Worm (Caenorhabditis elegans) whole organism, L4 larva: ENCODE data around the gene nhr-30.

Experiments used
- D1046.2 ChIP-seq: fragments of 200-800 bp; sonication (Bioruptor generic); IDR thresholded peaks from 2 replicates; pipeline ENCODE4 v1.3.6; 2022; ENCODE audit warnings: missing genetic modification characterization, missing compliant biosample characterization
- R02D3.7 ChIP-seq: fragments of 150-350 bp; sonication (generic microtip); optimal IDR thresholded peaks from 3 replicates; lab custom pipeline; 2014; ENCODE audit warnings: missing biosample characterization, missing genetic modification characterization
- T20F7.1 ChIP-seq: fragments of 200-800 bp; sonication (Bioruptor generic); optimal IDR thresholded peaks from 2 replicates; lab custom pipeline; 2018; ENCODE audit warnings: mild to moderate bottlenecking, missing genetic modification characterization, missing compliant biosample characterization
- T26A8.4 ChIP-seq: fragments of 200-800 bp; sonication (Bioruptor generic); IDR thresholded peaks from 2 replicates; pipeline ENCODE4 v1.3.6; 2022; ENCODE audit warnings: missing genetic modification characterization, missing compliant biosample characterization
- Y48G9A.11 ChIP-seq: fragments of 200-800 bp; sonication (Bioruptor generic); IDR thresholded peaks from 2 replicates; pipeline ENCODE4 v1.3.6; 2022; ENCODE audit warnings: missing genetic modification reagents, missing genetic modification characterization, missing compliant biosample characterization
- Y5F2A.4 ChIP-seq: fragments of 200-800 bp; sonication (Bioruptor generic); optimal IDR thresholded peaks from 2 replicates; lab custom pipeline; 2018; ENCODE audit warnings: mild to moderate bottlenecking, missing genetic modification characterization, missing compliant biosample characterization
- arid-1 ChIP-seq: fragments of 200-800 bp; sonication (Bioruptor generic); conservative IDR thresholded peaks from 2 replicates; pipeline ENCODE4 v1.3.6; 2022; ENCODE audit warnings: missing genetic modification reagents, missing genetic modification characterization, missing compliant biosample characterization
- ceh-20 ChIP-seq: fragments of 200-800 bp; sonication (Bioruptor generic); IDR thresholded peaks from 2 replicates; pipeline ENCODE4 v1.3.6; 2022; ENCODE audit warnings: missing genetic modification reagents, missing genetic modification characterization, missing compliant biosample characterization
- ceh-32 ChIP-seq: sonication (generic microtip); optimal IDR thresholded peaks from 2 replicates; lab custom pipeline; 2016; ENCODE audit warnings: mild to moderate bottlenecking, missing genetic modification characterization, missing compliant biosample characterization; ENCODE audit not compliant: poor library complexity
- ceh-44 ChIP-seq: fragments of 200-800 bp; sonication (Bioruptor generic); IDR thresholded peaks from 2 replicates; pipeline ENCODE4 v1.3.6; 2022; ENCODE audit warnings: missing genetic modification reagents, missing genetic modification characterization, missing compliant biosample characterization
- cey-2 ChIP-seq: sonication (generic microtip); optimal IDR thresholded peaks from 3 replicates; lab custom pipeline; 2017; ENCODE audit warnings: missing genetic modification characterization, mild to moderate bottlenecking, missing compliant biosample characterization, antibody characterized with exemption, borderline replicate concordance; ENCODE audit not compliant: insufficient read depth
- dmd-6 ChIP-seq: fragments of 200-800 bp; sonication (Bioruptor generic); IDR thresholded peaks from 2 replicates; pipeline ENCODE4 v1.3.6; 2022; ENCODE audit warnings: missing genetic modification reagents, missing genetic modification characterization, missing compliant biosample characterization
- dmd-9 ChIP-seq: fragments of 200-800 bp; sonication (Bioruptor generic); IDR thresholded peaks from 2 replicates; pipeline ENCODE4 v1.3.6; 2022; ENCODE audit warnings: missing genetic modification reagents, missing genetic modification characterization, missing compliant biosample characterization
- dpl-1 ChIP-seq: fragments of 150-350 bp; optimal IDR thresholded peaks from 2 replicates; lab custom pipeline; 2014; ENCODE audit warnings: missing biosample characterization, missing genetic modification reagents, missing genetic modification characterization
- duxl-1 ChIP-seq: sonication (generic microtip); optimal IDR thresholded peaks from 2 replicates; lab custom pipeline; 2016; ENCODE audit warnings: mild to moderate bottlenecking, missing genetic modification characterization, moderate library complexity, missing compliant biosample characterization; ENCODE audit not compliant: poor library complexity
- fkh-10 ChIP-seq: fragments of 150-350 bp; optimal IDR thresholded peaks from 2 replicates; lab custom pipeline; 2014; ENCODE audit warnings: missing biosample characterization, missing genetic modification reagents, missing genetic modification characterization
- fos-1 ChIP-seq: fragments of 150-350 bp; optimal IDR thresholded peaks from 2 replicates; lab custom pipeline; 2014; ENCODE audit warnings: missing biosample characterization, missing genetic modification characterization
- gei-8 ChIP-seq: fragments of 200-800 bp; sonication (Bioruptor generic); optimal IDR thresholded peaks from 2 replicates; lab custom pipeline; 2018; ENCODE audit warnings: mild to moderate bottlenecking, missing genetic modification characterization, missing compliant biosample characterization
- hif-1 ChIP-seq, 2 experiments: sonication (generic microtip); optimal IDR thresholded peaks; 2 replicates each; lab custom pipeline; 2016 to 2017; ENCODE audit warnings: missing compliant biosample characterization in 2 of 2, missing genetic modification characterization in 2 of 2, missing genetic modification reagents in 2 of 2, missing genotype in 2 of 2, mild to moderate bottlenecking in 1 of 2
- hlh-11 ChIP-seq: fragments of 200-800 bp; sonication (Bioruptor generic); optimal IDR thresholded peaks from 2 replicates; lab custom pipeline; 2018; ENCODE audit warnings: mild to moderate bottlenecking, missing genetic modification characterization, missing compliant biosample characterization
- hlh-30 ChIP-seq: sonication (generic microtip); optimal IDR thresholded peaks from 2 replicates; lab custom pipeline; 2017; ENCODE audit warnings: antibody characterized with exemption, mild to moderate bottlenecking, missing genetic modification characterization, missing compliant biosample characterization; ENCODE audit not compliant: insufficient read depth
- hmg-1.1 ChIP-seq: fragments of 200-800 bp; sonication (Bioruptor generic); IDR thresholded peaks from 2 replicates; pipeline ENCODE4 v1.3.6; 2022; ENCODE audit warnings: missing genetic modification reagents, missing genetic modification characterization, missing compliant biosample characterization
- lin-13 ChIP-seq: fragments of 150-350 bp; optimal IDR thresholded peaks from 2 replicates; lab custom pipeline; 2014; ENCODE audit warnings: missing biosample characterization, missing genetic modification reagents, missing genetic modification characterization
- lin-39 ChIP-seq: fragments of 150-350 bp; optimal IDR thresholded peaks from 2 replicates; lab custom pipeline; 2014; ENCODE audit warnings: missing biosample characterization, missing genetic modification reagents, missing genetic modification characterization
- lir-3 ChIP-seq: sonication (generic microtip); optimal IDR thresholded peaks from 2 replicates; lab custom pipeline; 2016; ENCODE audit warnings: mild to moderate bottlenecking, missing genetic modification characterization, missing compliant biosample characterization
- lsy-2 ChIP-seq, 2 experiments: fragments of 150-350 bp in 1 of 2; sonication (generic microtip) in 1 of 2; optimal IDR thresholded peaks; 2 replicates each; lab custom pipeline; 2014 to 2017; ENCODE audit warnings: missing biosample characterization in 2 of 2, missing genetic modification characterization in 2 of 2
- madf-5 ChIP-seq, 2 experiments: fragments of 200-800 bp; sonication (Bioruptor generic); IDR thresholded peaks; 2 replicates each; pipeline ENCODE4 v1.3.6; 2022; ENCODE audit warnings: missing compliant biosample characterization in 2 of 2, missing genetic modification characterization in 2 of 2
- madf-9 ChIP-seq: fragments of 200-800 bp; sonication (Bioruptor generic); conservative IDR thresholded peaks from 2 replicates; pipeline ENCODE4 v1.3.6; 2022; ENCODE audit warnings: missing genetic modification reagents, missing genetic modification characterization, missing compliant biosample characterization
- mdl-1 ChIP-seq, 2 experiments: fragments of 150-350 bp in 1 of 2; sonication (generic microtip) in 1 of 2; optimal IDR thresholded peaks; 2 replicates each; lab custom pipeline; 2014 to 2017; ENCODE audit warnings: missing biosample characterization in 2 of 2, missing genetic modification characterization in 2 of 2
- mep-1 ChIP-seq: fragments of 150-350 bp; sonication (generic microtip); optimal IDR thresholded peaks from 3 replicates; lab custom pipeline; 2014; ENCODE audit warnings: missing biosample characterization, missing genetic modification characterization
- mxl-3 ChIP-seq: fragments of 200-800 bp; sonication (Bioruptor generic); optimal IDR thresholded peaks from 2 replicates; lab custom pipeline; 2018; ENCODE audit warnings: mild to moderate bottlenecking, missing genetic modification characterization, missing compliant biosample characterization
- nhr-11 ChIP-seq: fragments of 150-350 bp; optimal IDR thresholded peaks from 2 replicates; lab custom pipeline; 2014; ENCODE audit warnings: missing biosample characterization, missing genetic modification characterization
- nhr-28 ChIP-seq: fragments of 150-350 bp; optimal IDR thresholded peaks from 2 replicates; lab custom pipeline; 2014; ENCODE audit warnings: missing biosample characterization, missing genetic modification characterization
- nhr-6 ChIP-seq: fragments of 150-350 bp; optimal IDR thresholded peaks from 2 replicates; lab custom pipeline; 2014; ENCODE audit warnings: missing biosample characterization, missing genetic modification characterization
- nhr-77 ChIP-seq: fragments of 150-350 bp; optimal IDR thresholded peaks from 2 replicates; lab custom pipeline; 2014; ENCODE audit warnings: missing biosample characterization, missing genetic modification characterization
- php-3 ChIP-seq: fragments of 200-800 bp; sonication (Bioruptor generic); IDR thresholded peaks from 2 replicates; pipeline ENCODE4 v1.3.6; 2022; ENCODE audit warnings: missing genetic modification reagents, missing genetic modification characterization, missing compliant biosample characterization
- pqm-1 ChIP-seq: sonication (generic microtip); optimal IDR thresholded peaks from 2 replicates; lab custom pipeline; 2017; ENCODE audit warnings: missing biosample characterization, missing genetic modification characterization
- sdz-12 ChIP-seq: fragments of 200-800 bp; sonication (Bioruptor generic); optimal IDR thresholded peaks from 2 replicates; lab custom pipeline; 2018; ENCODE audit warnings: mild to moderate bottlenecking, missing genetic modification characterization, missing compliant biosample characterization
- set-16 ChIP-seq: fragments of 200-800 bp; sonication (Bioruptor generic); IDR thresholded peaks from 2 replicates; pipeline ENCODE4 v1.3.6; 2022; ENCODE audit warnings: missing genetic modification reagents, missing genetic modification characterization, missing compliant biosample characterization
- spr-1 ChIP-seq: sonication (generic microtip); optimal IDR thresholded peaks from 2 replicates; lab custom pipeline; 2016; ENCODE audit warnings: mild to moderate bottlenecking, missing genetic modification characterization, missing compliant biosample characterization
- tag-97 ChIP-seq: fragments of 200-800 bp; sonication (Bioruptor generic); IDR thresholded peaks from 2 replicates; pipeline ENCODE4 v1.3.6; 2022; ENCODE audit warnings: missing genetic modification characterization, missing compliant biosample characterization
- unc-130 ChIP-seq: sonication (generic microtip); optimal IDR thresholded peaks from 2 replicates; lab custom pipeline; 2016; ENCODE audit warnings: missing genetic modification reagents, missing genetic modification characterization, missing compliant biosample characterization
- unc-39 ChIP-seq: sonication (generic microtip); optimal IDR thresholded peaks from 2 replicates; lab custom pipeline; 2017; ENCODE audit warnings: missing biosample characterization, missing genetic modification characterization
- vab-7 ChIP-seq: fragments of 200-800 bp; sonication (Bioruptor generic); IDR thresholded peaks from 2 replicates; pipeline ENCODE4 v1.3.6; 2022; ENCODE audit warnings: missing genetic modification reagents, missing genetic modification characterization, missing compliant biosample characterization
- zag-1 ChIP-seq: fragments of 150-350 bp; optimal IDR thresholded peaks from 2 replicates; lab custom pipeline; 2014; ENCODE audit warnings: missing biosample characterization, missing genetic modification characterization
- zfp-3 ChIP-seq: fragments of 200-800 bp; sonication (Bioruptor generic); conservative IDR thresholded peaks from 2 replicates; pipeline ENCODE4 v1.3.6; 2022; ENCODE audit warnings: missing genetic modification reagents, missing genetic modification characterization, missing compliant biosample characterization
- zip-11 ChIP-seq: fragments of 200-800 bp; sonication (Bioruptor generic); IDR thresholded peaks from 2 replicates; pipeline ENCODE4 v1.3.6; 2022; ENCODE audit warnings: missing genetic modification characterization, missing compliant biosample characterization
- zip-2 ChIP-seq: fragments of 150-350 bp; optimal IDR thresholded peaks from 2 replicates; lab custom pipeline; 2014; ENCODE audit warnings: missing biosample characterization, missing genetic modification characterization
- ztf-11 ChIP-seq: fragments of 150-350 bp; optimal IDR thresholded peaks from 2 replicates; lab custom pipeline; 2014; ENCODE audit warnings: missing biosample characterization, missing genetic modification characterization

Gene nhr-30

ce11 chrV:9092209-9092608, 47.2 kb downstream of the nhr-30 start, which contains the start of gene T27E4.1:
TSS of gene T27E4.1 (plus strand) at chrV:9092345.
- TF ChIP-seq fkh-10: peak; percentile 30
- TF ChIP-seq hlh-30 (tag; lab: Kevin White, UChicago): peak; percentile 31
- 0 out of 2 replicates have a peak, but pooled peaks have one; percentile 21 for TF ChIP-seq ceh-20 (GFP tag; lab: Robert Waterston, UW)
- no peak for TF ChIP-seq ztf-11 (tag; lab: Kevin White, UChicago)
- TF ChIP-seq spr-1 (tag; lab: Kevin White, UChicago): no peak
- TF ChIP-seq duxl-1: no peak
- peak; percentile 12 for TF ChIP-seq mep-1 (tag; lab: Kevin White, UChicago)
- no peak for TF ChIP-seq cey-2 (tag; lab: Kevin White, UChicago)

- peak; percentile 91 for TF ChIP-seq hlh-11 (tag; lab: Kevin White, UChicago)
- no peak for TF ChIP-seq gei-8 (GFP tag; lab: Kevin White, UChicago)
- TF ChIP-seq dmd-9 (GFP tag; lab: Robert Waterston, UW): no peak
- TF ChIP-seq Y5F2A.4 (GFP tag; lab: Kevin White, UChicago): no peak
- TF ChIP-seq zfp-3 (GFP tag; lab: Robert Waterston, UW): no peak
- TF ChIP-seq lsy-2 (tag; optimal IDR thresholded peaks at IDR 0.05; lab: Kevin White, UChicago): peak; percentile 7 to 68
- no peak for TF ChIP-seq madf-9 (GFP tag; lab: Robert Waterston, UW)
- TF ChIP-seq zip-11 (GFP tag; lab: Robert Waterston, UW): no peak
- TF ChIP-seq D1046.2 (GFP tag; lab: Robert Waterston, UW): no peak
- TF ChIP-seq unc-130 (GFP tag; lab: Kevin White, UChicago): no peak
- TF ChIP-seq zag-1 (tag; lab: Kevin White, UChicago): no peak
- no peak for TF ChIP-seq arid-1
- peak; percentile 80 for TF ChIP-seq nhr-28 (tag; lab: Kevin White, UChicago)
- TF ChIP-seq T20F7.1 (GFP tag; lab: Kevin White, UChicago): no peak
- no peak for TF ChIP-seq unc-39 (tag; lab: Kevin White, UChicago)
- no peak for TF ChIP-seq dpl-1 (GFP tag; lab: Kevin White, UChicago)
- no peak for TF ChIP-seq Y48G9A.11 (GFP tag; lab: Robert Waterston, UW)
- TF ChIP-seq nhr-77 (tag; lab: Kevin White, UChicago): peak; percentile 24
- TF ChIP-seq tag-97 (GFP tag; lab: Robert Waterston, UW): no peak
- TF ChIP-seq dmd-6 (GFP tag; lab: Robert Waterston, UW): peak; percentile 79
- TF ChIP-seq mxl-3 (GFP tag; lab: Kevin White, UChicago): peak; percentile 11
- peak in 1 of 2 experiments; percentile 39 for TF ChIP-seq hif-1 (tag; optimal IDR thresholded peaks at IDR 0.05; lab: Kevin White, UChicago)
- 0 out of 2 replicates have a peak, but pooled peaks have one; percentile 27 for TF ChIP-seq T26A8.4 (GFP tag; lab: Robert Waterston, UW)
- TF ChIP-seq ceh-32 (tag; lab: Kevin White, UChicago): no peak
- TF ChIP-seq lin-39 (tag; lab: Kevin White, UChicago): no peak
- no peak for TF ChIP-seq R02D3.7 (tag; lab: Kevin White, UChicago)
- no peak for TF ChIP-seq vab-7
- no peak for TF ChIP-seq lir-3 (tag; lab: Kevin White, UChicago)
- no peak for TF ChIP-seq fos-1 (tag; lab: Kevin White, UChicago)
- TF ChIP-seq hlh-30 (tag; lab: Kevin White, UChicago): peak; percentile 92
- TF ChIP-seq ceh-20 (GFP tag; lab: Robert Waterston, UW): no peak
- no peak for TF ChIP-seq nhr-6 (tag; lab: Kevin White, UChicago)
- no peak for TF ChIP-seq pqm-1 (tag; lab: Kevin White, UChicago)
- TF ChIP-seq zip-2 (tag; lab: Kevin White, UChicago): no peak
- no peak for TF ChIP-seq lin-13 (GFP tag; lab: Kevin White, UChicago)
- TF ChIP-seq ceh-44 (GFP tag; lab: Robert Waterston, UW): no peak
- TF ChIP-seq mdl-1 (tag; optimal IDR thresholded peaks at IDR 0.05; lab: Kevin White, UChicago): peak in 1 of 2 experiments; percentile 83
- TF ChIP-seq hmg-1.1: no peak
- TF ChIP-seq php-3 (GFP tag; lab: Robert Waterston, UW): no peak
- no peak for TF ChIP-seq madf-5 (GFP tag; IDR thresholded peaks at IDR 0.05; lab: Robert Waterston, UW)
- TF ChIP-seq sdz-12 (GFP tag; lab: Kevin White, UChicago): no peak
- TF ChIP-seq set-16 (GFP tag; lab: Robert Waterston, UW): no peak
- TF ChIP-seq nhr-11 (tag; lab: Kevin White, UChicago): peak; percentile 68
Observed at ce11 chrV:9094060-9094628, 49.2 kb downstream of the nhr-30 start.
